Fruit fly (Drosophila melanogaster) whole organism, embryonic: ENCODE measurements around the gene CG11370.

Experiments used
- Aef1 ChIP-seq: fragments of 200-800 bp; sonication (Bioruptor generic); IDR thresholded peaks from 3 replicates; pipeline ENCODE4 v1.3.6; 2022; ENCODE audit warnings: missing biosample characterization, missing genetic modification characterization
- Awh ChIP-seq: fragments of 200-800 bp; sonication (Bioruptor generic); IDR thresholded peaks from 2 replicates; pipeline ENCODE4, ENCODE4 v1.3.6; 2022; ENCODE audit warnings: missing biosample characterization, missing genetic modification characterization
- Bgb ChIP-seq: fragments of 200-800 bp; sonication (Bioruptor generic); IDR thresholded peaks from 2 replicates; pipeline ENCODE4 v1.3.6; 2022; ENCODE audit warnings: missing biosample characterization, missing genetic modification characterization; ENCODE audit not compliant: partially characterized antibody
- CG1024 ChIP-seq: fragments of 200-800 bp; sonication (Bioruptor generic); IDR thresholded peaks from 2 replicates; pipeline ENCODE4 v1.3.6; 2022; ENCODE audit warnings: missing biosample characterization, missing genetic modification characterization
- CG10366 ChIP-seq: fragments of 200-800 bp; sonication (Bioruptor generic); IDR thresholded peaks from 2 replicates; pipeline ENCODE4 v1.3.6; 2022; ENCODE audit warnings: missing biosample characterization, missing genetic modification characterization
- CG10431 ChIP-seq: fragments of 200-800 bp; sonication (Bioruptor generic); optimal IDR thresholded peaks from 3 replicates; lab custom pipeline; 2018; ENCODE audit warnings: missing biosample characterization, mild to moderate bottlenecking, missing genetic modification characterization
- CG10565 ChIP-seq: fragments of 200-800 bp; sonication (Bioruptor generic); optimal IDR thresholded peaks from 3 replicates; lab custom pipeline; 2016; ENCODE audit warnings: missing biosample characterization, mild to moderate bottlenecking, missing genetic modification characterization
- CG14441 ChIP-seq: fragments of 200-800 bp; sonication (Bioruptor generic); IDR thresholded peaks from 2 replicates; pipeline ENCODE4 v1.3.6; 2022; ENCODE audit warnings: missing biosample characterization, missing genetic modification characterization
- CG14710 ChIP-seq: fragments of 200-800 bp; sonication (Bioruptor generic); optimal IDR thresholded peaks from 3 replicates; lab custom pipeline; 2019; ENCODE audit warnings: missing biosample characterization, mild to moderate bottlenecking, missing genetic modification characterization, moderate library complexity
- CG15479 ChIP-seq: fragments of 200-800 bp; sonication (Bioruptor generic); optimal IDR thresholded peaks from 3 replicates; lab custom pipeline; 2019; ENCODE audit warnings: missing biosample characterization, mild to moderate bottlenecking, missing genetic modification characterization, moderate library complexity
- CG17359 ChIP-seq: fragments of 200-800 bp; sonication (Bioruptor generic); optimal IDR thresholded peaks from 3 replicates; lab custom pipeline; 2018; ENCODE audit warnings: missing biosample characterization, mild to moderate bottlenecking, missing genetic modification characterization, moderate library complexity
- CG3065 ChIP-seq: fragments of 200-800 bp; sonication (Bioruptor generic); optimal IDR thresholded peaks from 2 replicates; lab custom pipeline; 2016; ENCODE audit warnings: missing biosample characterization, missing genetic modification characterization
- CG34376 ChIP-seq: fragments of 200-800 bp; sonication (Bioruptor generic); optimal IDR thresholded peaks from 2 replicates; lab custom pipeline; 2018; ENCODE audit warnings: missing biosample characterization, mild to moderate bottlenecking, missing genetic modification characterization
- CG8089 ChIP-seq: fragments of 200-800 bp; sonication (Bioruptor generic); optimal IDR thresholded peaks from 3 replicates; lab custom pipeline; 2016; ENCODE audit warnings: missing biosample characterization, missing genetic modification characterization
- Dip3 ChIP-seq: fragments of 200-800 bp; sonication (Bioruptor generic); optimal IDR thresholded peaks from 3 replicates; lab custom pipeline; 2016; ENCODE audit warnings: missing biosample characterization, missing genetic modification characterization
- Fer2 ChIP-seq: fragments of 200-800 bp; sonication (Bioruptor generic); optimal IDR thresholded peaks from 2 replicates; lab custom pipeline; 2018; ENCODE audit warnings: missing biosample characterization, mild to moderate bottlenecking, missing genetic modification characterization, moderate library complexity
- H15 ChIP-seq: fragments of 200-800 bp; sonication (Bioruptor generic); IDR thresholded peaks from 3 replicates; pipeline ENCODE4 v1.3.6; 2022; ENCODE audit warnings: missing biosample characterization, missing genetic modification characterization
- HHEX ChIP-seq: fragments of 200-800 bp; sonication (Bioruptor generic); optimal IDR thresholded peaks from 3 replicates; lab custom pipeline; 2017; ENCODE audit warnings: missing biosample characterization, mild to moderate bottlenecking, missing genetic modification characterization, missing genetic modification reagents
- Kr ChIP-seq: fragments of 200-800 bp; sonication (Bioruptor generic); optimal IDR thresholded peaks from 2 replicates; lab custom pipeline; 2017; ENCODE audit warnings: missing biosample characterization, mild to moderate bottlenecking, missing genetic modification characterization
- Lhr ChIP-seq: fragments of 200-800 bp; sonication (Bioruptor generic); optimal IDR thresholded peaks from 3 replicates; lab custom pipeline; 2017; ENCODE audit warnings: mild to moderate bottlenecking, missing biosample characterization, missing genetic modification reagents, missing genetic modification characterization
- MESR4 ChIP-seq: fragments of 200-800 bp; sonication (Bioruptor generic); optimal IDR thresholded peaks from 2 replicates; lab custom pipeline; 2018; ENCODE audit warnings: missing biosample characterization, mild to moderate bottlenecking, missing genetic modification characterization, moderate library complexity
- Myb ChIP-seq: fragments of 200-800 bp; sonication (Bioruptor generic); optimal IDR thresholded peaks from 2 replicates; lab custom pipeline; 2016; ENCODE audit warnings: missing biosample characterization, missing genetic modification characterization
- Neu2 ChIP-seq: fragments of 200-800 bp; sonication (Bioruptor generic); optimal IDR thresholded peaks from 3 replicates; lab custom pipeline; 2016; ENCODE audit warnings: missing biosample characterization, missing genetic modification characterization, borderline replicate concordance
- Oli ChIP-seq: fragments of 200-800 bp; sonication (Bioruptor generic); optimal IDR thresholded peaks from 2 replicates; lab custom pipeline; 2018; ENCODE audit warnings: missing biosample characterization, mild to moderate bottlenecking, missing genetic modification characterization, moderate library complexity
- Poxn ChIP-seq: fragments of 200-800 bp; sonication (Bioruptor generic); IDR thresholded peaks from 2 replicates; pipeline ENCODE4 v1.3.6; 2022; ENCODE audit warnings: missing biosample characterization, missing genetic modification characterization
- Sox102F ChIP-seq: fragments of 200-800 bp; sonication (Bioruptor generic); optimal IDR thresholded peaks from 2 replicates; lab custom pipeline; 2018; ENCODE audit warnings: missing biosample characterization, mild to moderate bottlenecking, missing genetic modification characterization, moderate library complexity
- Vsx1 ChIP-seq: fragments of 200-800 bp; sonication (Bioruptor generic); optimal IDR thresholded peaks from 2 replicates; lab custom pipeline; 2017; ENCODE audit warnings: missing biosample characterization, mild to moderate bottlenecking, missing genetic modification characterization, missing genetic modification reagents
- ap ChIP-seq: fragments of 200-800 bp; sonication (Bioruptor generic); IDR thresholded peaks from 2 replicates; pipeline ENCODE4 v1.3.6; 2022; ENCODE audit warnings: missing biosample characterization, missing genetic modification characterization
- br ChIP-seq: fragments of >200 bp; optimal IDR thresholded peaks from 2 replicates; lab custom pipeline; 2017
- chm ChIP-seq: fragments of 200-800 bp; sonication (Bioruptor generic); IDR thresholded peaks from 2 replicates; pipeline ENCODE4 v1.3.6; 2022; ENCODE audit warnings: missing biosample characterization, missing genetic modification characterization
- crc ChIP-seq: fragments of 200-800 bp; sonication (Bioruptor generic); optimal IDR thresholded peaks from 2 replicates; lab custom pipeline; 2016; ENCODE audit warnings: missing biosample characterization, missing genetic modification characterization
- dan ChIP-seq: fragments of 200-800 bp; sonication (Bioruptor generic); IDR thresholded peaks from 2 replicates; pipeline ENCODE4 v1.3.6; 2022; ENCODE audit warnings: missing biosample characterization, missing genetic modification characterization
- dimm ChIP-seq: fragments of 200-800 bp; sonication (Bioruptor generic); IDR thresholded peaks from 2 replicates; pipeline ENCODE4 v1.3.6; 2022; ENCODE audit warnings: missing biosample characterization, missing genetic modification characterization
- dysf ChIP-seq: fragments of 200-800 bp; sonication (Bioruptor generic); IDR thresholded peaks from 3 replicates; pipeline ENCODE4 v1.3.6; 2022; ENCODE audit warnings: missing biosample characterization, missing genetic modification characterization
- lola ChIP-seq, 3 experiments: fragments of >200 bp in 2 of 3; fragments of 200-800 bp in 1 of 3; sonication (Bioruptor generic) in 1 of 3; optimal IDR thresholded peaks; 2 replicates each; lab custom pipeline; 2017 to 2019; ENCODE audit warnings: missing biosample characterization in 3 of 3, missing genetic modification characterization in 3 of 3, mild to moderate bottlenecking in 1 of 3, moderate library complexity in 1 of 3
- lov ChIP-seq, 2 experiments: fragments of 200-800 bp in 1 of 2; fragments of >200 bp in 1 of 2; sonication (Bioruptor generic) in 1 of 2; IDR thresholded peaks in 1 of 2; optimal IDR thresholded peaks in 1 of 2; 2 replicates in 1 of 2; 3 replicates in 1 of 2; pipeline versions ENCODE4 v1.3.6 to Lab custom; 2017 to 2022; ENCODE audit warnings: missing biosample characterization in 1 of 2, missing genetic modification characterization in 1 of 2
- nerfin-2 ChIP-seq: fragments of 200-800 bp; sonication (Bioruptor generic); IDR thresholded peaks from 2 replicates; pipeline ENCODE4 v1.3.6; 2022; ENCODE audit warnings: missing biosample characterization, missing genetic modification characterization; ENCODE audit not compliant: partially characterized antibody
- odd ChIP-seq: fragments of 200-800 bp; sonication (Bioruptor generic); optimal IDR thresholded peaks from 2 replicates; lab custom pipeline; 2017; ENCODE audit warnings: missing biosample characterization, mild to moderate bottlenecking, missing genetic modification characterization
- pho ChIP-seq: fragments of 200-800 bp; sonication (Bioruptor generic); optimal IDR thresholded peaks from 2 replicates; lab custom pipeline; 2016; ENCODE audit warnings: missing biosample characterization, missing genetic modification characterization
- pnt ChIP-seq: fragments of 200-800 bp; sonication (Bioruptor generic); optimal IDR thresholded peaks from 3 replicates; lab custom pipeline; 2016; ENCODE audit warnings: missing biosample characterization, missing genetic modification characterization
- prd ChIP-seq, 3 experiments: fragments of >200 bp in 2 of 3; fragments of 200-800 bp in 1 of 3; sonication (Bioruptor generic) in 1 of 3; optimal IDR thresholded peaks in 2 of 3; IDR thresholded peaks in 1 of 3; 2 replicates in 2 of 3; 3 replicates in 1 of 3; pipeline versions ENCODE4 v1.3.6 to Lab custom; 2017 to 2022; ENCODE audit warnings: missing biosample characterization in 1 of 3, missing genetic modification characterization in 1 of 3
- row ChIP-seq: fragments of 200-800 bp; sonication (Bioruptor generic); IDR thresholded peaks from 3 replicates; pipeline ENCODE4 v1.3.6; 2022; ENCODE audit warnings: missing biosample characterization, missing genetic modification characterization
- sc ChIP-seq, 3 experiments: fragments of >200 bp in 2 of 3; fragments of 200-800 bp in 1 of 3; sonication (Bioruptor generic) in 1 of 3; optimal IDR thresholded peaks; 2 replicates in 2 of 3; 3 replicates in 1 of 3; lab custom pipeline; 2017; ENCODE audit warnings: mild to moderate bottlenecking in 1 of 3, missing biosample characterization in 1 of 3, missing genetic modification characterization in 1 of 3, missing genetic modification reagents in 1 of 3
- sna ChIP-seq: fragments of 200-800 bp; sonication (Bioruptor generic); IDR thresholded peaks from 2 replicates; pipeline ENCODE4 v1.3.6; 2022; ENCODE audit warnings: missing biosample characterization, missing genetic modification characterization; ENCODE audit not compliant: partially characterized antibody
- tna ChIP-seq: fragments of 200-800 bp; sonication (Bioruptor generic); IDR thresholded peaks from 2 replicates; pipeline ENCODE4 v1.3.6; 2022; ENCODE audit warnings: missing biosample characterization, missing genetic modification characterization; ENCODE audit not compliant: partially characterized antibody
- wdn ChIP-seq: fragments of 200-800 bp; sonication (Bioruptor generic); IDR thresholded peaks from 2 replicates; pipeline ENCODE4 v1.3.6; 2022; ENCODE audit warnings: missing biosample characterization, missing genetic modification characterization
- yki ChIP-seq: fragments of >200 bp; optimal IDR thresholded peaks from 3 replicates; lab custom pipeline; 2018

Gene CG11370

dm6 chr3L:22741389-22742120, 29.6 kb downstream of the CG11370 start, which contains the start of gene CG7369 (continued):
- TF ChIP-seq lov (optimal IDR thresholded peaks at IDR 0.05; lab: Kevin White, UChicago) (no peak), lov (GFP tag; IDR thresholded peaks at IDR 0.05; lab: Robert Waterston, UW) (no peak), Dip3 (GFP tag; lab: Kevin White, UChicago) (peak; percentile 89), yki (lab: Kevin White, UChicago) (no peak), Kr (peak; percentile 28), Myb (GFP tag; lab: Kevin White, UChicago) (peak; percentile 62), Sox102F (GFP tag; lab: Kevin White, UChicago) (peak; percentile 71), tna (no peak; the same call in 1 of the 2 replicates), Poxn (peak; percentile 57; the same call in 1 of the 2 replicates), pho (GFP tag; lab: Kevin White, UChicago) (peak; percentile 83), nerfin-2 (GFP tag; lab: Robert Waterston, UW) (peak; percentile 59), dysf (GFP tag; lab: Robert Waterston, UW) (peak; percentile 84), CG15479 (peak; percentile 64), Bgb (GFP tag; lab: Robert Waterston, UW) (peak; percentile 50; the same call in 1 of the 2 replicates), Fer2 (tag; lab: Kevin White, UChicago) (peak; percentile 70), CG10565 (GFP tag; lab: Kevin White, UChicago) (no peak), CG17359 (tag; lab: Kevin White, UChicago) (peak; percentile 65), odd (GFP tag; lab: Kevin White, UChicago) (peak; percentile 78), pnt (peak; percentile 65), CG14441 (GFP tag; lab: Robert Waterston, UW) (peak; percentile 68), sna (GFP tag; lab: Robert Waterston, UW) (peak; percentile 85), CG10431 (GFP tag; lab: Kevin White, UChicago) (peak; percentile 73), MESR4 (GFP tag; lab: Kevin White, UChicago) (peak; percentile 27), Awh (GFP tag; lab: Robert Waterston, UW) (peak; percentile 45; the same call in 1 of the 2 replicates), Lhr (GFP tag; lab: Kevin White, UChicago) (peak; percentile 80), sc (optimal IDR thresholded peaks at IDR 0.05; lab: Kevin White, UChicago) (no peak), sc (GFP tag; optimal IDR thresholded peaks at IDR 0.05; lab: Kevin White, UChicago) (peak; percentile 76), Neu2 (GFP tag; lab: Kevin White, UChicago) (no peak), Oli (tag; lab: Kevin White, UChicago) (peak; percentile 66), Aef1 (GFP tag; lab: Robert Waterston, UW) (peak; percentile 78), CG1024 (GFP tag; lab: Robert Waterston, UW) (no peak; the same call in 1 of the 2 replicates), dimm (GFP tag; lab: Robert Waterston, UW) (peak; percentile 1; the same call in 1 of the 2 replicates), CG34376 (GFP tag; lab: Kevin White, UChicago) (peak; percentile 83), ap (GFP tag; lab: Robert Waterston, UW) (peak; percentile 47), row (peak; percentile 96), CG3065 (GFP tag; lab: Kevin White, UChicago) (peak; percentile 66), dan (GFP tag; lab: Robert Waterston, UW) (no peak), CG8089 (GFP tag; lab: Kevin White, UChicago) (peak; percentile 25), br (lab: Kevin White, UChicago) (no peak), lola (GFP tag; optimal IDR thresholded peaks at IDR 0.05; lab: Kevin White, UChicago) (peak in 1 of 3 experiments; percentile 71), wdn (GFP tag; lab: Robert Waterston, UW) (peak; percentile 78; the same call in 1 of the 2 replicates), HHEX (GFP tag; lab: Kevin White, UChicago) (peak; percentile 80), CG14710 (peak; percentile 87), crc (GFP tag; lab: Kevin White, UChicago) (peak; percentile 60), chm (GFP tag; lab: Robert Waterston, UW) (peak; percentile 84), prd (optimal IDR thresholded peaks at IDR 0.05; lab: Kevin White, UChicago) (no peak), prd (GFP tag; IDR thresholded peaks at IDR 0.05; lab: Robert Waterston, UW) (peak; percentile 87), Vsx1 (GFP tag; lab: Kevin White, UChicago) (peak; percentile 66), H15 (GFP tag; lab: Robert Waterston, UW) (peak; percentile 74; the same call in 2 of the 3 replicates), CG10366 (GFP tag; lab: Robert Waterston, UW) (peak; percentile 75)
